Fruit fly (Drosophila melanogaster) whole organism, embryonic: ENCODE results near the gene CG13044.

ENCODE experiments used
- Ada2b ChIP-seq: fragments of 200-800 bp; sonication (Bioruptor generic); IDR thresholded peaks from 2 replicates; pipeline ENCODE4 v1.3.6; 2022; ENCODE audit warnings: missing biosample characterization, missing genetic modification characterization
- Aef1 ChIP-seq: fragments of 200-800 bp; sonication (Bioruptor generic); IDR thresholded peaks from 3 replicates; pipeline ENCODE4 v1.3.6; 2022; ENCODE audit warnings: missing biosample characterization, missing genetic modification characterization
- CG11247 ChIP-seq: fragments of 200-800 bp; sonication (Bioruptor generic); IDR thresholded peaks from 2 replicates; pipeline ENCODE4 v1.3.6; 2022; ENCODE audit warnings: missing biosample characterization, missing genetic modification characterization
- CG12071 ChIP-seq: fragments of 200-800 bp; sonication (Bioruptor generic); optimal IDR thresholded peaks from 3 replicates; lab custom pipeline; 2018; ENCODE audit warnings: missing biosample characterization, mild to moderate bottlenecking, missing genetic modification characterization
- CG12104 ChIP-seq: fragments of 200-800 bp; sonication (Bioruptor generic); optimal IDR thresholded peaks from 3 replicates; lab custom pipeline; 2016; ENCODE audit warnings: missing biosample characterization, missing genetic modification characterization
- CG12219 ChIP-seq: fragments of 200-800 bp; sonication (Bioruptor generic); optimal IDR thresholded peaks from 3 replicates; lab custom pipeline; 2018; ENCODE audit warnings: missing biosample characterization, mild to moderate bottlenecking, missing genetic modification characterization
- CG12391 ChIP-seq: fragments of 200-800 bp; sonication (Bioruptor generic); optimal IDR thresholded peaks from 3 replicates; lab custom pipeline; 2018; ENCODE audit warnings: missing biosample characterization, mild to moderate bottlenecking, missing genetic modification characterization, moderate library complexity
- CG12769 ChIP-seq: fragments of 200-800 bp; sonication (Bioruptor generic); optimal IDR thresholded peaks from 2 replicates; lab custom pipeline; 2019; ENCODE audit warnings: missing biosample characterization, mild to moderate bottlenecking, missing genetic modification characterization, moderate library complexity
- CG14965 ChIP-seq: fragments of 200-800 bp; sonication (Bioruptor generic); optimal IDR thresholded peaks from 2 replicates; lab custom pipeline; 2016; ENCODE audit warnings: missing biosample characterization, missing genetic modification characterization, borderline replicate concordance
- CG1603 ChIP-seq: fragments of 200-800 bp; sonication (Bioruptor generic); optimal IDR thresholded peaks from 2 replicates; lab custom pipeline; 2019; ENCODE audit warnings: missing biosample characterization, mild to moderate bottlenecking, missing genetic modification characterization, moderate library complexity
- CG16815 ChIP-seq: fragments of 200-800 bp; sonication (Bioruptor generic); optimal IDR thresholded peaks from 3 replicates; lab custom pipeline; 2017; ENCODE audit warnings: missing biosample characterization, mild to moderate bottlenecking, missing genetic modification characterization
- CG18599 ChIP-seq: fragments of 200-800 bp; sonication (Bioruptor generic); optimal IDR thresholded peaks from 3 replicates; lab custom pipeline; 2017; ENCODE audit warnings: missing biosample characterization, missing genetic modification characterization, mild to moderate bottlenecking, moderate library complexity, missing genetic modification reagents
- CG18619 ChIP-seq: fragments of 200-800 bp; sonication (Bioruptor generic); optimal IDR thresholded peaks from 3 replicates; lab custom pipeline; 2017; ENCODE audit warnings: missing biosample characterization, mild to moderate bottlenecking, missing genetic modification characterization
- CG2120 ChIP-seq: fragments of 200-800 bp; sonication (Bioruptor generic); optimal IDR thresholded peaks from 3 replicates; lab custom pipeline; 2016; ENCODE audit warnings: missing biosample characterization, missing genetic modification characterization
- CG2875 ChIP-seq: fragments of 200-800 bp; sonication (Bioruptor generic); optimal IDR thresholded peaks from 2 replicates; lab custom pipeline; 2017; ENCODE audit warnings: missing biosample characterization, mild to moderate bottlenecking, missing genetic modification characterization, missing genetic modification reagents
- CG2889 ChIP-seq: fragments of 200-800 bp; sonication (Bioruptor generic); IDR thresholded peaks from 3 replicates; pipeline ENCODE4 v1.3.6; 2022; ENCODE audit warnings: missing biosample characterization, missing genetic modification characterization
- CG30403 ChIP-seq: fragments of 200-800 bp; sonication (Bioruptor generic); optimal IDR thresholded peaks from 3 replicates; lab custom pipeline; 2016; ENCODE audit warnings: missing biosample characterization, missing genetic modification characterization
- CG31224 ChIP-seq: fragments of 200-800 bp; sonication (Bioruptor generic); IDR thresholded peaks from 2 replicates; pipeline ENCODE4 v1.3.6; 2022; ENCODE audit warnings: missing biosample characterization, missing genetic modification characterization
- CG3281 ChIP-seq: fragments of 200-800 bp; sonication (Bioruptor generic); optimal IDR thresholded peaks from 3 replicates; lab custom pipeline; 2017; ENCODE audit warnings: missing biosample characterization, mild to moderate bottlenecking, missing genetic modification characterization
- CG3726 ChIP-seq: fragments of 200-800 bp; sonication (Bioruptor generic); IDR thresholded peaks from 3 replicates; pipeline ENCODE4, ENCODE4 v1.3.6; 2022; ENCODE audit warnings: missing biosample characterization, missing genetic modification characterization
- CG4424 ChIP-seq: fragments of 200-800 bp; sonication (Bioruptor generic); optimal IDR thresholded peaks from 3 replicates; lab custom pipeline; 2016; ENCODE audit warnings: missing biosample characterization, missing genetic modification characterization
- CG4617 ChIP-seq: fragments of 200-800 bp; sonication (Bioruptor generic); optimal IDR thresholded peaks from 3 replicates; lab custom pipeline; 2016; ENCODE audit warnings: missing biosample characterization, missing genetic modification characterization, borderline replicate concordance
- CG5245 ChIP-seq: fragments of 200-800 bp; sonication (Bioruptor generic); optimal IDR thresholded peaks from 3 replicates; lab custom pipeline; 2016; ENCODE audit warnings: missing biosample characterization, missing genetic modification characterization
- CG9932 ChIP-seq: fragments of 200-800 bp; sonication (Bioruptor generic); IDR thresholded peaks from 2 replicates; pipeline ENCODE4 v1.3.6; 2022; ENCODE audit warnings: missing biosample characterization, missing genetic modification characterization
- CTCF ChIP-seq: fragments of 200-800 bp; sonication (Bioruptor generic); optimal IDR thresholded peaks from 2 replicates; lab custom pipeline; 2017; ENCODE audit warnings: missing biosample characterization, mild to moderate bottlenecking, missing genetic modification characterization, moderate library complexity
- Fer3 ChIP-seq: fragments of 200-800 bp; sonication (Bioruptor generic); optimal IDR thresholded peaks from 2 replicates; lab custom pipeline; 2018; ENCODE audit warnings: missing biosample characterization, mild to moderate bottlenecking, missing genetic modification characterization, moderate library complexity
- H2.0 ChIP-seq: fragments of 200-800 bp; sonication (Bioruptor generic); IDR thresholded peaks from 2 replicates; pipeline ENCODE4 v1.3.6; 2022; ENCODE audit warnings: missing biosample characterization, missing genetic modification characterization
- HLH3B ChIP-seq: fragments of 200-800 bp; sonication (Bioruptor generic); IDR thresholded peaks from 2 replicates; pipeline ENCODE4 v1.3.6; 2022; ENCODE audit warnings: missing biosample characterization, missing genetic modification characterization
- Hr51 ChIP-seq, 2 experiments: fragments of 200-800 bp; sonication (Bioruptor generic); optimal IDR thresholded peaks; 2 replicates in 1 of 2; 3 replicates in 1 of 2; lab custom pipeline; 2016 to 2018; ENCODE audit warnings: missing biosample characterization in 2 of 2, missing genetic modification characterization in 2 of 2, mild to moderate bottlenecking in 1 of 2, moderate library complexity in 1 of 2
- Kr ChIP-seq: fragments of 200-800 bp; sonication (Bioruptor generic); optimal IDR thresholded peaks from 2 replicates; lab custom pipeline; 2017; ENCODE audit warnings: missing biosample characterization, mild to moderate bottlenecking, missing genetic modification characterization
- Myb ChIP-seq: fragments of 200-800 bp; sonication (Bioruptor generic); optimal IDR thresholded peaks from 2 replicates; lab custom pipeline; 2016; ENCODE audit warnings: missing biosample characterization, missing genetic modification characterization
- Nf-YA ChIP-seq: fragments of 200-800 bp; sonication (Bioruptor generic); IDR thresholded peaks from 2 replicates; pipeline ENCODE4 v1.3.6; 2022; ENCODE audit warnings: missing biosample characterization, missing genetic modification characterization
- Scr ChIP-seq: fragments of 200-800 bp; sonication (Bioruptor generic); IDR thresholded peaks from 2 replicates; pipeline ENCODE4 v1.3.6; 2022; ENCODE audit warnings: missing biosample characterization, missing genetic modification characterization; ENCODE audit not compliant: partially characterized antibody
- al ChIP-seq: fragments of 200-800 bp; sonication (Bioruptor generic); IDR thresholded peaks from 2 replicates; pipeline ENCODE4 v1.3.6; 2022; ENCODE audit warnings: missing biosample characterization, missing genetic modification characterization
- aop ChIP-seq: fragments of 200-800 bp; sonication (Bioruptor generic); IDR thresholded peaks from 2 replicates; pipeline ENCODE4 v1.3.6; 2022; ENCODE audit warnings: missing biosample characterization, missing genetic modification characterization
- ap ChIP-seq: fragments of 200-800 bp; sonication (Bioruptor generic); IDR thresholded peaks from 2 replicates; pipeline ENCODE4 v1.3.6; 2022; ENCODE audit warnings: missing biosample characterization, missing genetic modification characterization
- bab2 ChIP-seq: fragments of 200-800 bp; sonication (Bioruptor generic); optimal IDR thresholded peaks from 2 replicates; lab custom pipeline; 2016; ENCODE audit warnings: missing biosample characterization, missing genetic modification characterization
- chinmo ChIP-seq: fragments of 200-800 bp; sonication (Bioruptor generic); IDR thresholded peaks from 4 replicates; pipeline ENCODE4 v1.3.6; 2022; ENCODE audit warnings: missing biosample characterization, missing genetic modification characterization; ENCODE audit not compliant: partially characterized antibody
- crc ChIP-seq: fragments of 200-800 bp; sonication (Bioruptor generic); optimal IDR thresholded peaks from 2 replicates; lab custom pipeline; 2016; ENCODE audit warnings: missing biosample characterization, missing genetic modification characterization
- croc ChIP-seq: fragments of 200-800 bp; sonication (Bioruptor generic); conservative IDR thresholded peaks from 3 replicates; pipeline ENCODE4 v1.3.6; 2022; ENCODE audit warnings: missing biosample characterization, missing genetic modification characterization
- dysf ChIP-seq: fragments of 200-800 bp; sonication (Bioruptor generic); IDR thresholded peaks from 3 replicates; pipeline ENCODE4 v1.3.6; 2022; ENCODE audit warnings: missing biosample characterization, missing genetic modification characterization
- gem ChIP-seq: fragments of 200-800 bp; sonication (Bioruptor generic); optimal IDR thresholded peaks from 2 replicates; lab custom pipeline; 2019; ENCODE audit warnings: missing biosample characterization, mild to moderate bottlenecking, missing genetic modification characterization, moderate library complexity
- kni ChIP-seq: fragments of 200-800 bp; sonication (Bioruptor generic); optimal IDR thresholded peaks from 3 replicates; lab custom pipeline; 2017; ENCODE audit warnings: mild to moderate bottlenecking, missing biosample characterization, missing genetic modification reagents, missing genetic modification characterization
- lmd ChIP-seq: fragments of 200-800 bp; sonication (Bioruptor generic); IDR thresholded peaks from 2 replicates; pipeline ENCODE4 v1.3.6; 2022; ENCODE audit warnings: missing biosample characterization, missing genetic modification characterization
- mld ChIP-seq: fragments of 200-800 bp; sonication (Bioruptor generic); IDR thresholded peaks from 3 replicates; pipeline ENCODE4 v1.3.6; 2022; ENCODE audit warnings: missing biosample characterization, missing genetic modification characterization; ENCODE audit not compliant: partially characterized antibody
- odd ChIP-seq: fragments of 200-800 bp; sonication (Bioruptor generic); optimal IDR thresholded peaks from 2 replicates; lab custom pipeline; 2017; ENCODE audit warnings: missing biosample characterization, mild to moderate bottlenecking, missing genetic modification characterization
- schlank ChIP-seq: fragments of 200-800 bp; sonication (Bioruptor generic); optimal IDR thresholded peaks from 2 replicates; lab custom pipeline; 2018; ENCODE audit warnings: missing biosample characterization, mild to moderate bottlenecking, missing genetic modification characterization
- sob ChIP-seq: fragments of 200-800 bp; sonication (Bioruptor generic); IDR thresholded peaks from 2 replicates; pipeline ENCODE4 v1.3.6; 2022; ENCODE audit warnings: missing biosample characterization, missing genetic modification characterization
- wdn ChIP-seq: fragments of 200-800 bp; sonication (Bioruptor generic); IDR thresholded peaks from 2 replicates; pipeline ENCODE4 v1.3.6; 2022; ENCODE audit warnings: missing biosample characterization, missing genetic modification characterization
- wor ChIP-seq: fragments of 200-800 bp; sonication (Bioruptor generic); IDR thresholded peaks from 2 replicates; pipeline ENCODE4 v1.3.6; 2022; ENCODE audit warnings: missing biosample characterization, missing genetic modification characterization
- yki ChIP-seq: fragments of >200 bp; optimal IDR thresholded peaks from 3 replicates; lab custom pipeline; 2018
- zfh2 ChIP-seq: fragments of 200-800 bp; sonication (Bioruptor generic); optimal IDR thresholded peaks from 2 replicates; lab custom pipeline; 2016; ENCODE audit warnings: missing biosample characterization, missing genetic modification characterization

CG13044 gene

dm6 chr3L:16309972-16310371 lies 7.0 kb upstream of the CG13044 start (continued):
- peak; percentile 75 for TF ChIP-seq CG9932 (GFP tag; lab: Robert Waterston, UW)
- TF ChIP-seq CG31224 (GFP tag; lab: Robert Waterston, UW): 0 out of 2 replicates have a peak, but pooled peaks have one; percentile 20
- TF ChIP-seq mld: no peak
- peak; percentile 2 for TF ChIP-seq Fer3
- TF ChIP-seq CG12391 (tag; lab: Kevin White, UChicago): no peak
- TF ChIP-seq CG12071 (GFP tag; lab: Kevin White, UChicago): no peak
- TF ChIP-seq CG11247 (GFP tag; lab: Robert Waterston, UW): peak; percentile 49
- peak; percentile 67 for TF ChIP-seq schlank (tag; lab: Kevin White, UChicago)
- no peak for TF ChIP-seq CG18619 (GFP tag; lab: Kevin White, UChicago)
- peak; percentile 38 for TF ChIP-seq CG30403 (GFP tag; lab: Kevin White, UChicago)
- TF ChIP-seq sob (GFP tag; lab: Robert Waterston, UW): peak; percentile 46; the same call in 1 of the 2 replicates
- peak; percentile 25; the same call in 1 of the 2 replicates for TF ChIP-seq HLH3B (GFP tag; lab: Robert Waterston, UW)
- no peak for TF ChIP-seq Ada2b
- peak; percentile 53; the same call in 1 of the 2 replicates for TF ChIP-seq wdn (GFP tag; lab: Robert Waterston, UW)
- no peak for TF ChIP-seq CG2889 (GFP tag; lab: Robert Waterston, UW)
- no peak for TF ChIP-seq kni (GFP tag; lab: Kevin White, UChicago)
- TF ChIP-seq CG3726 (GFP tag; lab: Robert Waterston, UW): no peak
- no peak for TF ChIP-seq CG12104 (GFP tag; lab: Kevin White, UChicago)
- TF ChIP-seq al (GFP tag; lab: Robert Waterston, UW): 0 out of 2 replicates have a peak, but pooled peaks have one; percentile 25
- no peak for TF ChIP-seq CG14965
- no peak for TF ChIP-seq Nf-YA (GFP tag; lab: Robert Waterston, UW)
- no peak for TF ChIP-seq ap
- no peak for TF ChIP-seq CG1603 (tag; lab: Kevin White, UChicago)
- peak; percentile 35 for TF ChIP-seq gem (tag; lab: Kevin White, UChicago)
- no peak for TF ChIP-seq Scr
- TF ChIP-seq CG2120: peak; percentile 67
- no peak for TF ChIP-seq odd
- TF ChIP-seq aop (GFP tag; lab: Robert Waterston, UW): no peak
- 0 out of 3 replicates have a peak, but pooled peaks have one; percentile 33 for TF ChIP-seq Aef1 (GFP tag; lab: Robert Waterston, UW)
- peak; percentile 38 for TF ChIP-seq Myb
- no peak for TF ChIP-seq croc
- no peak for TF ChIP-seq CG12219 (GFP tag; lab: Kevin White, UChicago)
- no peak for TF ChIP-seq CG4617 (GFP tag; lab: Kevin White, UChicago)
- no peak for TF ChIP-seq CG5245
- peak; percentile 27 for TF ChIP-seq CG3281 (GFP tag; lab: Kevin White, UChicago)
- no peak for TF ChIP-seq CG4424 (GFP tag; lab: Kevin White, UChicago)
- no peak for TF ChIP-seq Kr (GFP tag; lab: Kevin White, UChicago)
- TF ChIP-seq dysf (GFP tag; lab: Robert Waterston, UW): 0 out of 3 replicates have a peak, but pooled peaks have one; percentile 14
- TF ChIP-seq CG18599: peak; percentile 42
- peak; percentile 54 for TF ChIP-seq CG12769 (tag; lab: Kevin White, UChicago)
- peak; percentile 49; the same call in 1 of the 2 replicates for TF ChIP-seq H2.0 (GFP tag; lab: Robert Waterston, UW)
- no peak for TF ChIP-seq yki (lab: Kevin White, UChicago)
- TF ChIP-seq CTCF (GFP tag; lab: Kevin White, UChicago): no peak
- no peak for TF ChIP-seq CG2875 (GFP tag; lab: Kevin White, UChicago)
- 0 out of 4 replicates have a peak, but pooled peaks have one; percentile 24 for TF ChIP-seq chinmo (GFP tag; lab: Robert Waterston, UW)
- peak; percentile 76 for TF ChIP-seq zfh2 (GFP tag; lab: Kevin White, UChicago)
- TF ChIP-seq wor: no peak
- peak; percentile 39; the same call in 1 of the 2 replicates for TF ChIP-seq lmd (GFP tag; lab: Robert Waterston, UW)
- TF ChIP-seq CG16815 (GFP tag; lab: Kevin White, UChicago): peak; percentile 14
- no peak for TF ChIP-seq bab2 (GFP tag; lab: Kevin White, UChicago)
- TF ChIP-seq crc (GFP tag; lab: Kevin White, UChicago): no peak
- no peak for TF ChIP-seq Hr51 (GFP tag; optimal IDR thresholded peaks at IDR 0.05; lab: Kevin White, UChicago)
